Fruit fly (Drosophila melanogaster): ENCODE measurements around the gene mRpS6.

Gene mRpS6

DNA sequence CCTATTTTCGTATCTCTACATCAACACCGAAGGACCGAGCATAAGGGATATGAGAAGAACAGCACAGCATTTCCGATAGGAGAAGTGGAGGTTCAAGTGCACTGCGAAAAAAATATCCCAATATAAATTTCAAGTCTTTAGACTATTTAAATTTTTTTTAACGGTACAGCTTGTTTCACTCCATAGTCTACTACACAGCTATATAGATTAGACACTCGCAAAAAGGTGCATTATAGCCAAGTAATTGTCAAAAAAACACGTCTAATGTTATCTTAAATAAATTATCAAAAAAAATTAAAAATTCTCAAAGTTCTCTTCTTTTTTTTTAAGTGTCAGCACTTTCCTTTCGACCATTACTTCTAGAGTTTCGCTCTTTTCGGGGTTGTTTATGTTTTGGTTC is 14.5 kb downstream of the mRpS6 start (continued):
- TF ChIP-seq tll (GFP tag; optimal IDR thresholded peaks at IDR 0.05) (no peak), row (GFP tag; IDR thresholded peaks at IDR 0.05) (peak; percentile 80), z (GFP tag; IDR thresholded peaks at IDR 0.05) (no peak), sna (GFP tag; IDR thresholded peaks at IDR 0.05; ENCODE audit: partially characterized antibody) (no peak), HmgZ (tag; optimal IDR thresholded peaks at IDR 0.05) (peak; percentile 47), CG10366 (GFP tag; IDR thresholded peaks at IDR 0.05) (peak; percentile 9; the same call in 1 of the 2 replicates), Oaz (GFP tag; IDR thresholded peaks at IDR 0.05) (no peak), CG15269 (tag; optimal IDR thresholded peaks at IDR 0.05) (peak; percentile 78), CG9797 (GFP tag; optimal IDR thresholded peaks at IDR 0.05) (no peak), nmo (GFP tag; optimal IDR thresholded peaks at IDR 0.05) (peak; percentile 52), fu2 (GFP tag; optimal IDR thresholded peaks at IDR 0.05) (peak; percentile 12), zen (tag; optimal IDR thresholded peaks at IDR 0.05) (peak; percentile 6), hb (GFP tag; IDR thresholded peaks at IDR 0.05; ENCODE audit: partially characterized antibody) (no peak), CG8944 (GFP tag; optimal IDR thresholded peaks at IDR 0.05) (peak; percentile 20), ab (GFP tag; optimal IDR thresholded peaks at IDR 0.05) (no peak), CG4854 (GFP tag; optimal IDR thresholded peaks at IDR 0.05) (no peak), crc (GFP tag; optimal IDR thresholded peaks at IDR 0.05) (no peak), az2 (GFP tag; optimal IDR thresholded peaks at IDR 0.05) (peak; percentile 38), CG4328 (GFP tag; optimal IDR thresholded peaks at IDR 0.05) (peak; percentile 42), caup (GFP tag; optimal IDR thresholded peaks at IDR 0.05; ENCODE audit: severe bottlenecking) (peak; percentile 69), CG12769 (tag; optimal IDR thresholded peaks at IDR 0.05) (peak; percentile 31), ac (GFP tag; optimal IDR thresholded peaks at IDR 0.05) (no peak), CG11093 (GFP tag; IDR thresholded peaks at IDR 0.05) (0 out of 3 replicates have a peak, but pooled peaks have one; percentile 35), CG17328 (GFP tag; IDR thresholded peaks at IDR 0.05) (no peak), Sry-δ (GFP tag; optimal IDR thresholded peaks at IDR 0.05) (no peak), CG8359 (GFP tag; optimal IDR thresholded peaks at IDR 0.05; ENCODE audit: borderline replicate concordance) (no peak), stwl (tag; optimal IDR thresholded peaks at IDR 0.05) (no peak), CG13894 (tag; optimal IDR thresholded peaks at IDR 0.05) (peak; percentile 64), HLH4C (GFP tag; IDR thresholded peaks at IDR 0.05; ENCODE audit: partially characterized antibody) (no peak), Dfd (GFP tag; optimal IDR thresholded peaks at IDR 0.05) (no peak), ssp (GFP tag; IDR thresholded peaks at IDR 0.05) (peak; percentile 43), CG6854 (GFP tag; optimal IDR thresholded peaks at IDR 0.05) (peak; percentile 42), slp2 (GFP tag; optimal IDR thresholded peaks at IDR 0.05) (no peak), CG2712 (tag; optimal IDR thresholded peaks at IDR 0.05) (peak; percentile 48), so (GFP tag; IDR thresholded peaks at IDR 0.05) (0 out of 3 replicates have a peak, but pooled peaks have one; percentile 21), Stat92E (GFP tag; optimal IDR thresholded peaks at IDR 0.05) (no peak), CG12659 (GFP tag; optimal IDR thresholded peaks at IDR 0.05) (peak; percentile 59), jing (GFP tag; optimal IDR thresholded peaks at IDR 0.05) (no peak), Deaf1 (tag; optimal IDR thresholded peaks at IDR 0.05) (peak; percentile 34), h (optimal IDR thresholded peaks at IDR 0.05) (no peak), shn (GFP tag; optimal IDR thresholded peaks at IDR 0.05) (no peak), Pdp1 (GFP tag; optimal IDR thresholded peaks at IDR 0.05) (peak in 1 of 2 experiments; percentile 21), CG12219 (GFP tag; optimal IDR thresholded peaks at IDR 0.05) (no peak), CG3838 (GFP tag; optimal IDR thresholded peaks at IDR 0.05) (no peak), Fer3 (tag; optimal IDR thresholded peaks at IDR 0.05) (peak; percentile 59), Dbx (GFP tag; IDR thresholded peaks at IDR 0.05) (peak; percentile 77), Ets65A (GFP tag) (no peak), insv (GFP tag; optimal IDR thresholded peaks at IDR 0.05) (no peak), HHEX (GFP tag; optimal IDR thresholded peaks at IDR 0.05) (peak; percentile 58), CHES-1-like (GFP tag; optimal IDR thresholded peaks at IDR 0.05) (no peak)
